Worm (Caenorhabditis elegans) whole organism, young adult: ENCODE results near the gene srd-44.

ENCODE experiments used
- D2030.7 ChIP-seq: fragments of 200-800 bp; sonication (Bioruptor generic); IDR thresholded peaks from 2 replicates; pipeline ENCODE4 v1.3.6; 2022; ENCODE audit warnings: missing genetic modification reagents, missing genetic modification characterization, missing compliant biosample characterization
- F52B5.7 ChIP-seq: sonication (generic microtip); optimal IDR thresholded peaks from 2 replicates; lab custom pipeline; 2016; ENCODE audit warnings: mild to moderate bottlenecking, missing genetic modification characterization, missing compliant biosample characterization
- F55B11.4 ChIP-seq: sonication (generic microtip); optimal IDR thresholded peaks from 2 replicates; lab custom pipeline; 2016; ENCODE audit warnings: missing compliant biosample characterization, missing genetic modification characterization, borderline replicate concordance; ENCODE audit not compliant: insufficient read depth
- F57C9.4 ChIP-seq: sonication (generic microtip); optimal IDR thresholded peaks from 2 replicates; lab custom pipeline; 2017; ENCODE audit warnings: mild to moderate bottlenecking, missing genetic modification characterization, missing compliant biosample characterization
- K11D2.4 ChIP-seq: fragments of 200-800 bp; sonication (Bioruptor generic); IDR thresholded peaks from 2 replicates; pipeline ENCODE4 v1.3.6; 2022; ENCODE audit warnings: missing genetic modification reagents, missing genetic modification characterization, missing compliant biosample characterization
- T07F8.4 ChIP-seq: sonication (generic microtip); optimal IDR thresholded peaks from 2 replicates; lab custom pipeline; 2016; ENCODE audit warnings: mild to moderate bottlenecking, missing genetic modification characterization, moderate library complexity, missing compliant biosample characterization
- Y56A3A.18 ChIP-seq: fragments of 200-800 bp; sonication (Bioruptor generic); IDR thresholded peaks from 2 replicates; pipeline ENCODE4 v1.3.6; 2022; ENCODE audit warnings: missing genetic modification reagents, missing genetic modification characterization, missing compliant biosample characterization
- Y67H2A.10 ChIP-seq: fragments of 200-800 bp; sonication (Bioruptor generic); conservative IDR thresholded peaks from 2 replicates; pipeline ENCODE4 v1.3.6; 2022; ENCODE audit warnings: missing genetic modification reagents, missing genetic modification characterization, missing compliant biosample characterization
- akir-1 ChIP-seq: fragments of 200-800 bp; sonication (Bioruptor generic); optimal IDR thresholded peaks from 2 replicates; lab custom pipeline; 2018; ENCODE audit warnings: mild to moderate bottlenecking, missing genetic modification characterization, moderate library complexity, missing compliant biosample characterization
- aptf-2 ChIP-seq: fragments of 200-800 bp; sonication (Bioruptor generic); conservative IDR thresholded peaks from 2 replicates; pipeline ENCODE4 v1.3.6; 2022; ENCODE audit warnings: missing genetic modification reagents, missing genetic modification characterization, missing compliant biosample characterization
- aptf-3 ChIP-seq: fragments of 200-800 bp; sonication (Bioruptor generic); IDR thresholded peaks from 2 replicates; pipeline ENCODE4 v1.3.6; 2022; ENCODE audit warnings: missing genetic modification characterization, missing compliant biosample characterization
- attf-3 ChIP-seq: fragments of 200-800 bp; sonication (Bioruptor generic); conservative IDR thresholded peaks from 2 replicates; pipeline ENCODE4 v1.3.6; 2022; ENCODE audit warnings: missing genetic modification reagents, missing genetic modification characterization, missing compliant biosample characterization
- cebp-2 ChIP-seq: fragments of 200-800 bp; sonication (Bioruptor generic); IDR thresholded peaks from 2 replicates; pipeline ENCODE4 v1.3.6; 2022; ENCODE audit warnings: missing genetic modification characterization, missing compliant biosample characterization
- ceh-27 ChIP-seq: fragments of 200-800 bp; sonication (Bioruptor generic); optimal IDR thresholded peaks from 2 replicates; lab custom pipeline; 2018; ENCODE audit warnings: mild to moderate bottlenecking, missing genetic modification characterization, moderate library complexity, missing compliant biosample characterization
- chd-7 ChIP-seq: sonication (generic microtip); optimal IDR thresholded peaks from 2 replicates; lab custom pipeline; 2016; ENCODE audit warnings: mild to moderate bottlenecking, missing genetic modification characterization, moderate library complexity, missing compliant biosample characterization
- ets-4 ChIP-seq: fragments of 200-800 bp; sonication (Bioruptor generic); optimal IDR thresholded peaks from 2 replicates; lab custom pipeline; 2018; ENCODE audit warnings: mild to moderate bottlenecking, missing genetic modification characterization, missing compliant biosample characterization
- gei-17 ChIP-seq: fragments of 200-800 bp; sonication (Bioruptor generic); optimal IDR thresholded peaks from 2 replicates; lab custom pipeline; 2018; ENCODE audit warnings: mild to moderate bottlenecking, missing genetic modification characterization, missing compliant biosample characterization
- hlh-26 ChIP-seq: fragments of 200-800 bp; sonication (Bioruptor generic); conservative IDR thresholded peaks from 2 replicates; pipeline ENCODE4 v1.3.6; 2022; ENCODE audit warnings: missing genetic modification reagents, missing genetic modification characterization, missing compliant biosample characterization
- hmg-20 ChIP-seq: fragments of 200-800 bp; sonication (Bioruptor generic); IDR thresholded peaks from 2 replicates; pipeline ENCODE4 v1.3.6; 2022; ENCODE audit warnings: missing genetic modification reagents, missing genetic modification characterization, missing compliant biosample characterization
- hrde-1 ChIP-seq: sonication (generic microtip); optimal IDR thresholded peaks from 2 replicates; lab custom pipeline; 2016; ENCODE audit warnings: missing genetic modification characterization, mild to moderate bottlenecking, missing compliant biosample characterization, moderate library complexity, missing genotype, missing genetic modification reagents, borderline replicate concordance
- hsf-1 ChIP-seq: fragments of 200-800 bp; sonication (Bioruptor generic); IDR thresholded peaks from 2 replicates; pipeline ENCODE4 v1.3.6; 2022; ENCODE audit warnings: missing genetic modification reagents, missing genetic modification characterization, missing compliant biosample characterization
- lag-1 ChIP-seq: fragments of 200-800 bp; sonication (Bioruptor generic); IDR thresholded peaks from 2 replicates; pipeline ENCODE4 v1.3.6; 2022; ENCODE audit warnings: missing genetic modification reagents, missing genetic modification characterization, missing compliant biosample characterization
- lin-35 ChIP-seq, 3 experiments: fragments of 150-350 bp in 2 of 3; sonication (generic microtip) in 1 of 3; optimal IDR thresholded peaks; 2 replicates each; lab custom pipeline; 2014 to 2018; ENCODE audit warnings: missing biosample characterization in 3 of 3, missing genetic modification characterization in 3 of 3, missing genetic modification reagents in 3 of 3
- madf-10 ChIP-seq: sonication (generic microtip); optimal IDR thresholded peaks from 2 replicates; lab custom pipeline; 2016; ENCODE audit warnings: mild to moderate bottlenecking, missing genetic modification characterization, missing compliant biosample characterization
- madf-6 ChIP-seq: fragments of 200-800 bp; sonication (Bioruptor generic); IDR thresholded peaks from 2 replicates; pipeline ENCODE4 v1.3.6; 2022; ENCODE audit warnings: missing genetic modification reagents, missing genetic modification characterization, missing compliant biosample characterization
- nhr-120 ChIP-seq: fragments of 200-800 bp; sonication (Bioruptor generic); IDR thresholded peaks from 2 replicates; pipeline ENCODE4 v1.3.6; 2022; ENCODE audit warnings: missing genetic modification characterization, missing compliant biosample characterization
- nhr-27 ChIP-seq: fragments of 200-800 bp; sonication (Bioruptor generic); optimal IDR thresholded peaks from 2 replicates; lab custom pipeline; 2018; ENCODE audit warnings: mild to moderate bottlenecking, missing genetic modification characterization, moderate library complexity, missing compliant biosample characterization
- rec-8 ChIP-seq, 2 experiments: sonication (generic microtip); optimal IDR thresholded peaks; 2 replicates each; lab custom pipeline; 2016; ENCODE audit warnings: mild to moderate bottlenecking in 2 of 2, missing genetic modification characterization in 2 of 2, missing genetic modification reagents in 2 of 2, missing genotype in 2 of 2, missing biosample characterization in 1 of 2, missing compliant biosample characterization in 1 of 2, moderate library complexity in 1 of 2
- snpc-1.1 ChIP-seq: sonication (generic microtip); optimal IDR thresholded peaks from 2 replicates; lab custom pipeline; 2017; ENCODE audit warnings: missing genetic modification characterization, mild to moderate bottlenecking, missing compliant biosample characterization, antibody characterized with exemption, moderate library complexity, missing genotype, missing genetic modification reagents; ENCODE audit not compliant: insufficient read depth
- snpc-3.4 ChIP-seq: sonication (generic microtip); optimal IDR thresholded peaks from 2 replicates; lab custom pipeline; 2017; ENCODE audit warnings: missing genetic modification characterization, mild to moderate bottlenecking, missing compliant biosample characterization, antibody characterized with exemption, moderate library complexity, missing genotype, missing genetic modification reagents
- snpc-4 ChIP-seq, 5 experiments: fragments of 150-350 bp in 1 of 5; sonication (generic microtip) in 4 of 5; optimal IDR thresholded peaks; 2 replicates each; lab custom pipeline; 2014 to 2018; ENCODE audit warnings: missing genetic modification characterization in 5 of 5, missing biosample characterization in 3 of 5, antibody characterized with exemption in 2 of 5, mild to moderate bottlenecking in 2 of 5, missing compliant biosample characterization in 2 of 5, missing genotype in 2 of 5, moderate library complexity in 2 of 5, missing genetic modification reagents in 1 of 5
- xnd-1 ChIP-seq: sonication (generic microtip); optimal IDR thresholded peaks from 2 replicates; lab custom pipeline; 2016; ENCODE audit warnings: missing genotype, missing genetic modification reagents, missing genetic modification characterization, missing compliant biosample characterization

The srd-44 gene

DNA sequence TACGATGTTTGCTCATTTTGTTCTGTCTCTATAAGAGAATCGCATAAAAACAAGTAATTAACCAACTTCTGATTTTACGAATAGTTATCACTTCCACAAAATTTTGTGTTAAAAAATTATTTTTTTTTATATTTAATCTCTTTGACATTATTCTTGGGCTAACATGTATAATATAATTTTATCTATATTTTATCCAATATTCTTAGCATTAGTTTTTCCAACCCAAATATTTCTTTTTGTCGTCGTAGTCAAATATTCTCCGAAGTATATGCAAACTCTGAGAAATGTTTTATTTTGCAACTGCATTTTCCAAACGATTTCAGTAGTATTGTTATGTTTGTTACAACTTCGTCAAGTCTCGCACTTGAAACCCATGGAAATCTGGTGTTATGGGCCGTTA is 4.8 kb upstream of the srd-44 start, which contains the start of gene srd-47:
Gene srd-47, plus strand, starts transcription at position 164 of the 400 bp plus-strand sequence.
- TF ChIP-seq F52B5.7 (tag; lab: Kevin White, UChicago) (no peak), nhr-27 (tag; lab: Kevin White, UChicago) (no peak), cebp-2 (GFP tag; lab: Robert Waterston, UW) (no peak), aptf-2 (GFP tag; lab: Robert Waterston, UW) (no peak), madf-10 (tag; lab: Kevin White, UChicago) (no peak), lin-35 (GFP tag; optimal IDR thresholded peaks at IDR 0.05; lab: Kevin White, UChicago) (no peak)

ce11 chrX:12335808-12336207 is 2.4 kb upstream of the srd-44 start, which contains the start of gene srd-48:
Gene srd-48 (plus strand): TSS chrX:12336108.
- TF ChIP-seq K11D2.4 (no peak), chd-7 (tag; lab: Kevin White, UChicago) (no peak), T07F8.4 (tag; lab: Kevin White, UChicago) (no peak), Y56A3A.18 (GFP tag; lab: Robert Waterston, UW) (no peak), hsf-1 (no peak), madf-6 (GFP tag; lab: Robert Waterston, UW) (no peak), hmg-20 (GFP tag; lab: Robert Waterston, UW) (no peak), hlh-26 (GFP tag; lab: Robert Waterston, UW) (no peak), F55B11.4 (tag; lab: Kevin White, UChicago) (no peak)

DNA sequence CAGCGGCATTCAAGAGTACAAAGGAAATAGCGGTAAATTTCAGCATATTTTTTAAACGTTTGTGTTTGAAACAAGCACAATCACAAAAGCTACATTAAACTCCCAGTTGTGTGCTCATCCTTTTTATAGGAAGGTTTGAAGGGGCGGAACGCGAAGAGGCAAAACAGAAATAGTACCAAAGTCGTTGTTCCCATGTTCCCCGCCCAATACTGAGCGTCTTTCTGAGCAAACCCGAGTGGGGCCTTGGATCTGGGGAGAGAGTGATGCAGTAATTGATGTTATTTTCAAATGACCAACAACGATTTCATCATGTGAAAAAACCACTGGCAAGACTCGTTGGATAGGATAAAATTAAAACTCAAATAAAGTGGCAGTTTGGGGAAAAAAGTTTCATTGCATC is 3.1 kb downstream of the srd-44 start, which contains the start of gene zig-2:
Gene zig-2, minus strand, starts transcription at position 101 of the 400 bp plus-strand sequence.
- TF ChIP-seq F57C9.4 (tag; lab: Kevin White, UChicago) (no peak), gei-17 (no peak), hrde-1 (tag; lab: Kevin White, UChicago) (no peak), D2030.7 (GFP tag; lab: Robert Waterston, UW) (no peak), Y67H2A.10 (GFP tag; lab: Robert Waterston, UW) (no peak), lag-1 (GFP tag; lab: Robert Waterston, UW) (no peak), ceh-27 (GFP tag; lab: Kevin White, UChicago) (no peak), snpc-3.4 (tag; lab: Kevin White, UChicago) (no peak), akir-1 (GFP tag; lab: Kevin White, UChicago) (no peak)

DNA sequence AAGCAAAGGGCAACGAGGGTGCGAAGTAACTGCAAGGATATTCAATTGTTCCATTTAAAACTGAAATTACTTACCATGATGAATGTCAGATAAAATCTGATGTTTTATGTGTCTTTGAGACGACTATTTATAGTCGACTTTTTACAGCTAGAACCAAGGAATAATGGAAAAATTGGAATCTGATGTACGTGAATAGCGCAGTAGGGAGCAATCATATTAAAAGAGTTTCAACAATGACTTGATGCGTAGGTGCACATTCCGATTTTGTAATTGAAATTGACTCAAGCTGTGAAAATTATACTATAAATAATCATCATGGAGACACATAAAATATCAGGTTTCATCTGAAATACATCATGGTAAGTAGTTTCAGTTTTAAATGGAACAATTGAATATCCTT is 5.0 kb downstream of the srd-44 start, which contains the start of the genes nspc-9 and nspc-10:
Gene nspc-9, minus strand, starts transcription at position 101 of the 400 bp plus-strand sequence.
Gene nspc-10, plus strand, starts transcription at position 331 of the 400 bp plus-strand sequence.
- TF ChIP-seq attf-3 (no peak), nhr-120 (GFP tag; lab: Robert Waterston, UW) (no peak), gei-17 (no peak), snpc-1.1 (tag; lab: Kevin White, UChicago) (no peak), xnd-1 (no peak), hlh-26 (GFP tag; lab: Robert Waterston, UW) (no peak), aptf-3 (GFP tag; lab: Robert Waterston, UW) (no peak), D2030.7 (GFP tag; lab: Robert Waterston, UW) (no peak), snpc-4 (GFP tag; optimal IDR thresholded peaks at IDR 0.05; lab: Kevin White, UChicago) (no peak), snpc-4 (tag; optimal IDR thresholded peaks at IDR 0.05; lab: Kevin White, UChicago) (no peak), ets-4 (GFP tag; lab: Kevin White, UChicago) (no peak), cebp-2 (GFP tag; lab: Robert Waterston, UW) (no peak), rec-8 (tag; optimal IDR thresholded peaks at IDR 0.05; lab: Kevin White, UChicago) (no peak)
